Fruit fly (Drosophila melanogaster) whole organism, adult: ENCODE measurements around the gene Vps39.
A peak's percentile ranks its signal among the peaks of the same experiment; 100 is the strongest.

Experiments used
- CG11617 ChIP-seq: fragments of 200-800 bp; sonication (Bioruptor generic); optimal IDR thresholded peaks from 2 replicates; lab custom pipeline; 2017; ENCODE audit warnings: mild to moderate bottlenecking, missing biosample characterization, missing genetic modification reagents, missing genetic modification characterization
- CG12768 ChIP-seq: fragments of 200-800 bp; sonication (Bioruptor generic); optimal IDR thresholded peaks from 2 replicates; lab custom pipeline; 2017; ENCODE audit warnings: missing biosample characterization, missing genetic modification characterization, mild to moderate bottlenecking, moderate library complexity, missing genetic modification reagents
- CG14711 ChIP-seq: fragments of 200-800 bp; sonication (Bioruptor generic); optimal IDR thresholded peaks from 2 replicates; lab custom pipeline; 2018; ENCODE audit warnings: missing biosample characterization, mild to moderate bottlenecking, missing genetic modification characterization, moderate library complexity
- CG1620 ChIP-seq: fragments of 200-800 bp; sonication (Bioruptor generic); optimal IDR thresholded peaks from 2 replicates; lab custom pipeline; 2016; ENCODE audit warnings: missing biosample characterization, missing genetic modification characterization
- CG33017 ChIP-seq: fragments of 200-800 bp; sonication (Bioruptor generic); optimal IDR thresholded peaks from 2 replicates; lab custom pipeline; 2018; ENCODE audit warnings: missing biosample characterization, mild to moderate bottlenecking, missing genetic modification characterization, moderate library complexity
- CG5204 ChIP-seq: fragments of 200-800 bp; sonication (Bioruptor generic); optimal IDR thresholded peaks from 2 replicates; lab custom pipeline; 2016; ENCODE audit warnings: missing biosample characterization, missing genetic modification characterization
- CG7045 ChIP-seq: fragments of 200-800 bp; sonication (Bioruptor generic); optimal IDR thresholded peaks from 2 replicates; lab custom pipeline; 2017; ENCODE audit warnings: missing biosample characterization, mild to moderate bottlenecking, missing genetic modification characterization
- CG7101 ChIP-seq: fragments of 200-800 bp; sonication (Bioruptor generic); optimal IDR thresholded peaks from 2 replicates; lab custom pipeline; 2018; ENCODE audit warnings: missing biosample characterization, mild to moderate bottlenecking, missing genetic modification characterization, moderate library complexity
- Clk ChIP-seq: fragments of 200-800 bp; sonication (Bioruptor generic); optimal IDR thresholded peaks from 2 replicates; lab custom pipeline; 2017; ENCODE audit warnings: missing biosample characterization, missing genetic modification characterization
- Crg-1 ChIP-seq: fragments of 200-800 bp; sonication (Bioruptor generic); optimal IDR thresholded peaks from 2 replicates; lab custom pipeline; 2016; ENCODE audit warnings: missing biosample characterization, missing genetic modification characterization
- Hr96 ChIP-seq: fragments of 200-800 bp; sonication (Bioruptor generic); optimal IDR thresholded peaks from 2 replicates; lab custom pipeline; 2016; ENCODE audit warnings: missing biosample characterization, missing genetic modification characterization
- Mnt ChIP-seq: fragments of 200-800 bp; sonication (Bioruptor generic); optimal IDR thresholded peaks from 2 replicates; lab custom pipeline; 2016; ENCODE audit warnings: missing biosample characterization, mild to moderate bottlenecking, missing genetic modification characterization
- bab1 ChIP-seq: fragments of 200-800 bp; sonication (Bioruptor generic); optimal IDR thresholded peaks from 3 replicates; lab custom pipeline; 2019; ENCODE audit warnings: missing biosample characterization, mild to moderate bottlenecking, missing genetic modification characterization, moderate library complexity
- cic ChIP-seq: fragments of 200-800 bp; sonication (Bioruptor generic); optimal IDR thresholded peaks from 2 replicates; lab custom pipeline; 2017; ENCODE audit warnings: missing biosample characterization, mild to moderate bottlenecking, missing genetic modification characterization, moderate library complexity
- cnc ChIP-seq, 2 experiments: fragments of >200 bp; optimal IDR thresholded peaks; 2 replicates each; lab custom pipeline; 2017
- kay ChIP-seq: fragments of 200-800 bp; sonication (Bioruptor generic); peaks from one replicate; lab custom pipeline; 2016; ENCODE audit warnings: missing biosample characterization, missing genetic modification characterization, borderline replicate concordance
- ovo ChIP-seq: fragments of 200-800 bp; sonication (Bioruptor generic); optimal IDR thresholded peaks from 2 replicates; lab custom pipeline; 2016; ENCODE audit warnings: missing biosample characterization, missing genetic modification characterization
- pad ChIP-seq: fragments of 200-800 bp; sonication (Bioruptor generic); optimal IDR thresholded peaks from 3 replicates; lab custom pipeline; 2017; ENCODE audit warnings: missing biosample characterization, missing genetic modification characterization, mild to moderate bottlenecking, moderate library complexity, missing genetic modification reagents
- tj ChIP-seq: fragments of 200-800 bp; sonication (Bioruptor generic); optimal IDR thresholded peaks from 3 replicates; lab custom pipeline; 2017; ENCODE audit warnings: missing biosample characterization, mild to moderate bottlenecking, missing genetic modification characterization, moderate library complexity
- toe ChIP-seq: fragments of 200-800 bp; sonication (Bioruptor generic); optimal IDR thresholded peaks from 2 replicates; lab custom pipeline; 2016; ENCODE audit warnings: missing biosample characterization, missing genetic modification characterization

Vps39 gene

dm6 chr3R:18226043-18226808 is 48.0 kb downstream of the Vps39 start, which contains the start of the genes CG7168 and Mdh2:
Gene CG7168, minus strand, starts transcription at chr3R:18226082.
Gene Mdh2, plus strand, starts transcription at chr3R:18226396.
- peak; percentile 4 for TF ChIP-seq pad (GFP tag; lab: Kevin White, UChicago)
- TF ChIP-seq cnc (optimal IDR thresholded peaks at IDR 0.05; lab: Kevin White, UChicago), result no peak
- no peak for TF ChIP-seq CG5204 (GFP tag; lab: Kevin White, UChicago)
- TF ChIP-seq bab1, result peak; percentile 35
- peak; percentile 35 for TF ChIP-seq Mnt (GFP tag; lab: Kevin White, UChicago)
- TF ChIP-seq CG1620 (GFP tag; lab: Kevin White, UChicago), result no peak
- no peak for TF ChIP-seq Clk (GFP tag; lab: Kevin White, UChicago)
- peak; percentile 90 for TF ChIP-seq CG14711 (tag; lab: Kevin White, UChicago)
- TF ChIP-seq ovo (GFP tag; lab: Kevin White, UChicago), result no peak
- TF ChIP-seq tj (GFP tag; lab: Kevin White, UChicago), result peak; percentile 28
- TF ChIP-seq CG11617 (GFP tag; lab: Kevin White, UChicago), result peak; percentile 30
- no peak for TF ChIP-seq cic
- TF ChIP-seq CG12768 (GFP tag; lab: Kevin White, UChicago), result peak; percentile 49
- no peak for TF ChIP-seq Crg-1 (GFP tag; lab: Kevin White, UChicago)

- TF ChIP-seq tj (GFP tag; lab: Kevin White, UChicago) (peak; percentile 51), CG7101 (peak; percentile 73), Mnt (GFP tag; lab: Kevin White, UChicago) (peak; percentile 98), Crg-1 (GFP tag; lab: Kevin White, UChicago) (peak; percentile 32), cic (peak; percentile 6), pad (GFP tag; lab: Kevin White, UChicago) (peak; percentile 46), CG33017 (tag; lab: Kevin White, UChicago) (peak; percentile 57), CG1620 (GFP tag; lab: Kevin White, UChicago) (peak; percentile 64), CG11617 (GFP tag; lab: Kevin White, UChicago) (peak; percentile 80), ovo (GFP tag; lab: Kevin White, UChicago) (peak; percentile 74), CG14711 (tag; lab: Kevin White, UChicago) (peak; percentile 71), Hr96 (no peak), bab1 (peak; percentile 82), CG7045 (GFP tag; lab: Kevin White, UChicago) (peak; percentile 47), kay (GFP tag; lab: Kevin White, UChicago) (no peak), CG5204 (GFP tag; lab: Kevin White, UChicago) (no peak), Clk (GFP tag; lab: Kevin White, UChicago) (peak; percentile 21), cnc (optimal IDR thresholded peaks at IDR 0.05; lab: Kevin White, UChicago) (no peak), toe (GFP tag; lab: Kevin White, UChicago) (no peak), CG12768 (GFP tag; lab: Kevin White, UChicago) (peak; percentile 61)
These were observed 50.8 kb downstream of the Vps39 start, which contains the start of the genes mTerf5 and Non3 for dm6 chr3R:18223434-18223833. Gene mTerf5, minus strand, starts transcription at chr3R:18223682. Gene Non3, plus strand, starts transcription at chr3R:18223722.
